Fruit fly (Drosophila melanogaster): ENCODE measurements around the gene CG44303.

DNA sequence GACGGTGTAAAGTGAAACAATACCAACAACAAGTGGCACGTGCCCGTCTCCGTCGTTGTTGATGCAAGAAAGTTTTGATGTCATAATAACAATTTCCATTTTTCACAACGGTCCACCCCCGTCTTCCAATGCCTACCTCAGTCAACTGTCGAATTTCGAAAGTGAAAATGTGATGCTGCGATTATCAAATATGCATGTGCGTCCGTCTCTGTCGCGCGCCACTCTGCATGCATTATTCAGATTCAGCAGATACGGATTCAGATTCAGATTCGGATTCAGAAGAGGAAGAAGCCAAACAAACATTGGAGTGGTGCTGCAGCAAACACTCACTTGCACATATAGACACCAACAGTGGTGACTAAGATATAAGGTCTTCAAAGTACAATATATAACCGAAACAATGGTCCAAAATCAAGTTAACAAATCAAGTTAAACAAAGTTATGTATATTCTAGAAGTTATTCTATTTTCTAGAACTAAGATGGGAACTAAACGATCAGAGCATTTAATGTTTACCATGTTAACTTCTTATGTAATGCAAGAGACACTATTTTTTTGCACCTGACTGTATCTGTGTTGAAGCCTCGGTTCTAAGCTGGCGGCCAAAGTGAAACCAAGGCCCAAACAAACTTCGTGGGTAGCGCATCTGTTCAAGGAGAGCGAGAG lies 44.5 kb downstream of the CG44303 start:
- TF ChIP-seq Eip75B (GFP tag; optimal IDR thresholded peaks at IDR 0.05) (peak; percentile 64), CG6792 (GFP tag; optimal IDR thresholded peaks at IDR 0.05) (peak; percentile 55), fd59A (GFP tag; optimal IDR thresholded peaks at IDR 0.05) (peak; percentile 8), Sox14 (GFP tag; optimal IDR thresholded peaks at IDR 0.05) (peak; percentile 50), CG11294 (GFP tag; IDR thresholded peaks at IDR 0.05) (peak; percentile 42; the same call in 1 of the 2 replicates)

All from whole organism, prepupa.